Worm (Caenorhabditis elegans): ENCODE data around the gene ZK829.7.

ZK829.7 gene

ce11 chrIV:11919067-11919466, 42.3 kb downstream of the ZK829.7 start:
- TF ChIP-seq F13H6.1 (tag; optimal IDR thresholded peaks at IDR 0.05), result no peak

DNA sequence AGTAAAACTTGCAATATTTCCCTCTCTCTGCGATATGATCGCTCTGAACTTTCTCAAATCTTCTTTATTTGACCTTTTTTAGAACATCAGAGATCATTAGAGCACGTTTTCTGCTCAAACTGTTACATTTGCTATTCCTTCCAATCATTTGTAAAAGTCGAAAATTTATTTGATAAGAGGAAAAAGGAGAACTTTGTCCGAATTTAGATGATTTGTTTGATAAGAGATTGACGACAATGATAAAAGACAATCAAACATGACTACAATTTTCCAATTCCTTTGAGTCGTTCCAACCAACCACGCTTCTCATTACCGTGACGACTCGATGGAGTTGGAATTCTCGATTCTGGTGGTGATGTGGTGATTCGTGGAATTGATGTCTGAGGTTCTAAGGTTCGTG, 43.4 kb downstream of the ZK829.7 start:
- TF ChIP-seq elt-2 (tag; optimal IDR thresholded peaks at IDR 0.05) (peak; percentile 20), madf-2 (tag; optimal IDR thresholded peaks at IDR 0.05) (no peak), gmeb-2 (tag; optimal IDR thresholded peaks at IDR 0.05) (no peak)

DNA sequence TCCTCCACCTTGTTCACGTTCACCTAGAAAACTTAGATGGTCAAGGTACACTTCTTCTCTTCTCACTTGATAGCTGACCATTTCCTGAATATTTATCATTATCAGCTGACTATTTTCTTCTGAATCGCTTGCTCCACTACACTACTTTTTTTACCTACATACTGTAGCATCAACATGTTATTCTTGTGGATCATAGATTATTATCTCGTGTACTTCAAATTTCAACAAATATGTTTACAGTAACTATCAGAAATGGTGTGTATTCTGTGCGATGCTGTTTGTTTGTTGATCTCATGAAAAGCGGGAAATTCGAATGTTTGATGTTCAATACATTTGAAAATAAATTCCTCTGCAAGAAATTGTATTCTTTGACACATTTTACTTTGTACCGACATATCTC, 44.4 kb downstream of the ZK829.7 start, which contains the start of gene ZK822.10:
ZK822.10 (plus strand) TSS at position 231 of the 400 bp plus-strand sequence.
- TF ChIP-seq unc-86 (tag; optimal IDR thresholded peaks at IDR 0.05), result no peak
- no peak for TF ChIP-seq unc-42 (tag; optimal IDR thresholded peaks at IDR 0.05)
- no peak for TF ChIP-seq T23F11.4 (GFP tag; optimal IDR thresholded peaks at IDR 0.05)

- TF ChIP-seq zip-5 (tag; optimal IDR thresholded peaks at IDR 0.05) (no peak), hlh-30 (tag; optimal IDR thresholded peaks at IDR 0.05; ENCODE audit: insufficient read depth) (peak; percentile 35)
These were observed 45.4 kb downstream of the ZK829.7 start, which contains the start of gene ZK822.9 for ce11 chrIV:11915768-11916453. TSS of gene ZK822.9 (plus strand) at chrIV:11915947.

- TF ChIP-seq ceh-2 (tag; optimal IDR thresholded peaks at IDR 0.05) (no peak), elt-2 (tag; optimal IDR thresholded peaks at IDR 0.05) (peak; percentile 31)
These were observed 46.2 kb downstream of the ZK829.7 start, which contains the start of gene fat-6 for ce11 chrIV:11914837-11915737. TSS of gene fat-6 (minus strand) at chrIV:11915687.

- TF ChIP-seq pat-9 (tag; optimal IDR thresholded peaks at IDR 0.05) (no peak), ref-2 (tag; optimal IDR thresholded peaks at IDR 0.05) (no peak), ets-4 (tag; optimal IDR thresholded peaks at IDR 0.05) (no peak), odd-2 (tag; optimal IDR thresholded peaks at IDR 0.05) (no peak)
These were observed 47.0 kb downstream of the ZK829.7 start for ce11 chrIV:11914260-11914836.

ce11 chrIV:11913295-11913940, 47.9 kb downstream of the ZK829.7 start:
- no peak for TF ChIP-seq nhr-232 (tag; optimal IDR thresholded peaks at IDR 0.05)
- TF ChIP-seq ceh-14 (tag; optimal IDR thresholded peaks at IDR 0.05), result no peak
- no peak for TF ChIP-seq hlh-30 (tag; optimal IDR thresholded peaks at IDR 0.05; ENCODE audit: insufficient read depth)
- no peak for TF ChIP-seq che-1 (tag; optimal IDR thresholded peaks at IDR 0.05)
- TF ChIP-seq ceh-18 (tag; optimal IDR thresholded peaks at IDR 0.05), result no peak
- no peak for TF ChIP-seq pha-4 (tag; optimal IDR thresholded peaks at IDR 0.05)
- TF ChIP-seq ceh-34 (tag; optimal IDR thresholded peaks at IDR 0.05), result no peak
- TF ChIP-seq tbx-2 (tag; optimal IDR thresholded peaks at IDR 0.05), result no peak
- TF ChIP-seq unc-42 (tag; optimal IDR thresholded peaks at IDR 0.05), result no peak
- TF ChIP-seq elt-4 (tag; optimal IDR thresholded peaks at IDR 0.05), result no peak
- TF ChIP-seq madf-2 (tag; optimal IDR thresholded peaks at IDR 0.05), result no peak
- TF ChIP-seq ttx-3 (tag; optimal IDR thresholded peaks at IDR 0.05), result no peak
- TF ChIP-seq npax-4 (tag; optimal IDR thresholded peaks at IDR 0.05), result no peak
- TF ChIP-seq tbx-7 (tag; optimal IDR thresholded peaks at IDR 0.05), result no peak
- TF ChIP-seq ceh-48 (tag; optimal IDR thresholded peaks at IDR 0.05), result no peak
- TF ChIP-seq mec-3 (tag; optimal IDR thresholded peaks at IDR 0.05; ENCODE audit: borderline replicate concordance), result no peak
- no peak for TF ChIP-seq K09A11.1 (tag; optimal IDR thresholded peaks at IDR 0.05; ENCODE audit: insufficient read depth)
